Worm (Caenorhabditis elegans) whole organism, L1 larva: ENCODE results near the gene Y43F8B.22.

Experiments used
- aha-1 ChIP-seq: fragments of 150-350 bp; optimal IDR thresholded peaks from 2 replicates; lab custom pipeline; 2014; ENCODE audit warnings: missing biosample characterization, missing genetic modification characterization
- ama-1 ChIP-seq: fragments of 150-350 bp; optimal IDR thresholded peaks from 2 replicates; lab custom pipeline; 2014
- hlh-4 ChIP-seq: sonication (generic microtip); optimal IDR thresholded peaks from 2 replicates; lab custom pipeline; 2016; ENCODE audit warnings: mild to moderate bottlenecking, missing genetic modification characterization, missing compliant biosample characterization
- lsy-2 ChIP-seq, 2 experiments: fragments of 150-350 bp; optimal IDR thresholded peaks; 2 replicates each; lab custom pipeline; 2014; ENCODE audit warnings: missing biosample characterization in 2 of 2, missing genetic modification characterization in 2 of 2
- mep-1 ChIP-seq: fragments of 150-350 bp; optimal IDR thresholded peaks from 2 replicates; lab custom pipeline; 2014; ENCODE audit warnings: missing biosample characterization, missing genetic modification characterization
- snpc-4 ChIP-seq: fragments of 150-350 bp; optimal IDR thresholded peaks from 2 replicates; lab custom pipeline; 2014; ENCODE audit warnings: missing biosample characterization, missing genetic modification characterization
- unc-62 ChIP-seq: fragments of 150-350 bp; optimal IDR thresholded peaks from 2 replicates; lab custom pipeline; 2014; ENCODE audit warnings: missing biosample characterization, missing genetic modification reagents, missing genetic modification characterization
- unc-98 ChIP-seq: fragments of 200-800 bp; sonication (Bioruptor generic); IDR thresholded peaks from 2 replicates; pipeline ENCODE4 v1.3.6; 2022; ENCODE audit warnings: missing genetic modification characterization, missing compliant biosample characterization
- zag-1 ChIP-seq: fragments of 150-350 bp; optimal IDR thresholded peaks from 2 replicates; lab custom pipeline; 2014; ENCODE audit warnings: missing biosample characterization, missing genetic modification characterization
- zip-4 ChIP-seq: fragments of 200-800 bp; sonication (Bioruptor generic); optimal IDR thresholded peaks from 2 replicates; lab custom pipeline; 2018; ENCODE audit warnings: mild to moderate bottlenecking, missing genetic modification characterization, moderate library complexity, missing compliant biosample characterization

ce11 chrV:19445442-19445841, 37.2 kb upstream of the Y43F8B.22 start, which contains the start of gene M04C3.1:
- no peak for TF ChIP-seq zip-4 (GFP tag; lab: Kevin White, UChicago)
- TF ChIP-seq mep-1 (tag; lab: Kevin White, UChicago) = no peak
- no peak for TF ChIP-seq hlh-4 (tag; lab: Kevin White, UChicago)
- no peak for TF ChIP-seq unc-98
- no peak for TF ChIP-seq zag-1 (tag; lab: Kevin White, UChicago)
- TF ChIP-seq aha-1 (tag; lab: Kevin White, UChicago) = no peak
- TF ChIP-seq ama-1 = no peak
- TF ChIP-seq snpc-4 (tag; lab: Kevin White, UChicago) = no peak
- TF ChIP-seq lsy-2 (tag; optimal IDR thresholded peaks at IDR 0.05; lab: Kevin White, UChicago) = no peak
- TF ChIP-seq unc-62 = no peak
